Fruit fly (Drosophila melanogaster) whole organism, wandering third instar larva: ENCODE data around the gene CG1146.

ENCODE experiments used
- Abd-B ChIP-seq: fragments of >200 bp; optimal IDR thresholded peaks from 2 replicates; lab custom pipeline; 2017; ENCODE audit warnings: missing biosample characterization, missing genetic modification characterization
- CG32264 ChIP-seq: fragments of 200-800 bp; sonication (Bioruptor generic); optimal IDR thresholded peaks from 2 replicates; lab custom pipeline; 2016; ENCODE audit warnings: missing biosample characterization, missing genetic modification characterization
- CG9705 ChIP-seq: fragments of 200-800 bp; sonication (Bioruptor generic); optimal IDR thresholded peaks from 2 replicates; lab custom pipeline; 2018; ENCODE audit warnings: missing biosample characterization, mild to moderate bottlenecking, missing genetic modification characterization
- CrebA ChIP-seq: fragments of 200-800 bp; sonication (Bioruptor generic); optimal IDR thresholded peaks from 2 replicates; lab custom pipeline; 2016; ENCODE audit warnings: missing biosample characterization, mild to moderate bottlenecking, missing genetic modification characterization, borderline replicate concordance
- Dfd ChIP-seq: fragments of >200 bp; optimal IDR thresholded peaks from 2 replicates; lab custom pipeline; 2017; ENCODE audit warnings: missing biosample characterization, missing genetic modification characterization
- GATAd ChIP-seq: sonication (Bioruptor generic); optimal IDR thresholded peaks from 2 replicates; lab custom pipeline; 2016; ENCODE audit warnings: missing biosample characterization, missing genetic modification characterization
- HLH106 ChIP-seq: fragments of 200-800 bp; optimal IDR thresholded peaks from 3 replicates; lab custom pipeline; 2019; ENCODE audit warnings: missing biosample characterization, mild to moderate bottlenecking, missing genetic modification characterization, moderate library complexity
- Hnf4 ChIP-seq: fragments of 200-800 bp; sonication (Bioruptor generic); optimal IDR thresholded peaks from 2 replicates; lab custom pipeline; 2016; ENCODE audit warnings: missing biosample characterization, mild to moderate bottlenecking, missing genetic modification characterization
- Hr78 ChIP-seq: fragments of >200 bp; optimal IDR thresholded peaks from 2 replicates; lab custom pipeline; 2017; ENCODE audit warnings: missing biosample characterization, missing genetic modification characterization
- Hr83 ChIP-seq: fragments of 200-300 bp; sonication (Bioruptor generic); optimal IDR thresholded peaks from 2 replicates; lab custom pipeline; 2016; ENCODE audit warnings: missing biosample characterization, mild to moderate bottlenecking, missing genetic modification characterization, moderate library complexity; ENCODE audit not compliant: poor library complexity, severe bottlenecking
- Jra ChIP-seq: sonication (Bioruptor generic); optimal IDR thresholded peaks from 2 replicates; lab custom pipeline; 2016; ENCODE audit warnings: missing biosample characterization, missing genetic modification characterization
- OdsH ChIP-seq: fragments of 200-800 bp; sonication (Bioruptor generic); optimal IDR thresholded peaks from 2 replicates; lab custom pipeline; 2016; ENCODE audit warnings: missing biosample characterization, mild to moderate bottlenecking, missing genetic modification characterization
- Rel ChIP-seq, 2 experiments: fragments of 200-800 bp; sonication (Bioruptor generic) in 1 of 2; optimal IDR thresholded peaks; 2 replicates in 1 of 2; 3 replicates in 1 of 2; lab custom pipeline; 2016 to 2019; ENCODE audit warnings: mild to moderate bottlenecking in 2 of 2, missing biosample characterization in 2 of 2, missing genetic modification characterization in 2 of 2, moderate library complexity in 1 of 2
- Sp1 ChIP-seq: fragments of 200-800 bp; sonication (Bioruptor generic); optimal IDR thresholded peaks from 3 replicates; lab custom pipeline; 2019; ENCODE audit warnings: missing biosample characterization, mild to moderate bottlenecking, missing genetic modification characterization, moderate library complexity
- Vsx2 ChIP-seq: fragments of 200-300, 225-300 bp; sonication (Bioruptor generic); optimal IDR thresholded peaks from 2 replicates; lab custom pipeline; 2018; ENCODE audit warnings: missing biosample characterization, missing genetic modification characterization; ENCODE audit not compliant: partially characterized antibody
- br ChIP-seq: fragments of 200-800 bp; sonication (Bioruptor generic); optimal IDR thresholded peaks from 2 replicates; lab custom pipeline; 2016; ENCODE audit warnings: missing biosample characterization, missing genetic modification characterization
- brk ChIP-seq: fragments of 200-800 bp; sonication (Bioruptor generic); optimal IDR thresholded peaks from 2 replicates; lab custom pipeline; 2016; ENCODE audit warnings: missing biosample characterization, mild to moderate bottlenecking, missing genetic modification characterization
- dl ChIP-seq, 2 experiments: fragments of 175-275, 200-275 bp in 1 of 2; fragments of 200-275 bp in 1 of 2; sonication (Bioruptor generic); optimal IDR thresholded peaks; lab custom pipeline; 2018; ENCODE audit warnings: mild to moderate bottlenecking in 2 of 2, missing biosample characterization in 2 of 2, missing genetic modification characterization in 2 of 2, moderate library complexity in 2 of 2; ENCODE audit not compliant: partially characterized antibody in 2 of 2, insufficient read depth in 1 of 2
- dmrt93B ChIP-seq: fragments of 200-800 bp; sonication (Bioruptor generic); optimal IDR thresholded peaks from 2 replicates; lab custom pipeline; 2018; ENCODE audit warnings: missing biosample characterization, mild to moderate bottlenecking, missing genetic modification characterization
- dsf ChIP-seq: sonication (Bioruptor generic); optimal IDR thresholded peaks from 2 replicates; lab custom pipeline; 2016; ENCODE audit warnings: missing biosample characterization, missing genetic modification characterization, borderline replicate concordance
- ey ChIP-seq: fragments of 200-800 bp; sonication (Bioruptor generic); optimal IDR thresholded peaks from 2 replicates; lab custom pipeline; 2016; ENCODE audit warnings: missing biosample characterization, missing genetic modification characterization
- foxo ChIP-seq, 2 experiments: fragments of 200-800 bp; sonication (Bioruptor generic); optimal IDR thresholded peaks; 2 replicates in 1 of 2; 3 replicates in 1 of 2; lab custom pipeline; 2016 to 2017; ENCODE audit warnings: missing biosample characterization in 2 of 2, missing genetic modification characterization in 2 of 2
- fru ChIP-seq: fragments of 200-800 bp; sonication (Bioruptor generic); optimal IDR thresholded peaks from 3 replicates; lab custom pipeline; 2016; ENCODE audit warnings: missing biosample characterization, mild to moderate bottlenecking, missing genetic modification characterization
- h ChIP-seq: fragments of 200-800 bp; sonication (Bioruptor generic); optimal IDR thresholded peaks from 3 replicates; lab custom pipeline; 2016; ENCODE audit warnings: missing biosample characterization, mild to moderate bottlenecking, missing genetic modification characterization
- jim ChIP-seq: fragments of 175-275, 200-325 bp; sonication (Bioruptor generic); optimal IDR thresholded peaks from 2 replicates; lab custom pipeline; 2016; ENCODE audit warnings: missing biosample characterization, mild to moderate bottlenecking, missing genetic modification characterization
- pan ChIP-seq: fragments of >200 bp; optimal IDR thresholded peaks from 2 replicates; lab custom pipeline; 2017
- psq ChIP-seq: fragments of 200-800 bp; sonication (Bioruptor generic); optimal IDR thresholded peaks from 3 replicates; lab custom pipeline; 2017; ENCODE audit warnings: missing biosample characterization, mild to moderate bottlenecking, missing genetic modification characterization, moderate library complexity
- rgr ChIP-seq: fragments of 200-800 bp; sonication (Bioruptor generic); optimal IDR thresholded peaks from 3 replicates; lab custom pipeline; 2016; ENCODE audit warnings: missing biosample characterization, mild to moderate bottlenecking, missing genetic modification characterization
- sage ChIP-seq: fragments of 200-800 bp; sonication (Bioruptor generic); optimal IDR thresholded peaks from 2 replicates; lab custom pipeline; 2016; ENCODE audit warnings: missing biosample characterization, mild to moderate bottlenecking, missing genetic modification characterization
- tai ChIP-seq: sonication (Bioruptor generic); optimal IDR thresholded peaks from 2 replicates; lab custom pipeline; 2016; ENCODE audit warnings: missing biosample characterization, missing genetic modification characterization
- usp ChIP-seq: fragments of >200 bp; optimal IDR thresholded peaks from 2 replicates; lab custom pipeline; 2017; ENCODE audit warnings: missing biosample characterization, missing genetic modification characterization
- woc ChIP-seq: sonication (Bioruptor generic); optimal IDR thresholded peaks from 2 replicates; lab custom pipeline; 2016; ENCODE audit warnings: missing biosample characterization, mild to moderate bottlenecking, missing genetic modification characterization

The CG1146 gene

DNA sequence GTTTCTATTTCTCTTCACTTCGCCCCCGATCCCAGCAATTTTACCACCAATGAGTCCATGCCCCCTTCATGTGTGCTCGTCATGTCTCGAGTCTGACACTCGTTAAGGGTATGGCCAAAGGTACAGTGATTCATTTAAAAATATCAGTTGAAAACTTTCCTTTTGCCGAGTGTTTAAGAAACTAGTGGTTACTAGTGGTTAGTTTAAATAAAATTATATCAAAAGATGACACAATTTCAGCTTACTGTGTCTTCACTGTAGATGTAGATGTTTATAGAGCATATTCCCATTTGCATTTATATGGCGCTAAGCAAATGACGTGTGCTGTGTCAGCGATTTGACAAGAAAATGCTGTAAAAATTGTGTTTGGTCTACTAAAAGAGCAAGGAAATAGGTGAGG, 43.8 kb downstream of the CG1146 start:
- TF ChIP-seq dsf (GFP tag; lab: Kevin White, UChicago) (no peak), Jra (GFP tag; lab: Kevin White, UChicago) (no peak), tai (GFP tag; lab: Kevin White, UChicago) (no peak), fru (GFP tag; lab: Kevin White, UChicago) (no peak), CG9705 (GFP tag; lab: Kevin White, UChicago) (no peak), Hr78 (GFP tag; lab: Kevin White, UChicago) (no peak), sage (GFP tag; lab: Kevin White, UChicago) (no peak), dl (GFP tag; optimal IDR thresholded peaks at IDR 0.05; lab: Kevin White, UChicago; ENCODE audit: insufficient read depth in 1 of 2, partially characterized antibody in 2 of 2) (no peak), h (no peak), br (GFP tag; lab: Kevin White, UChicago) (no peak), jim (GFP tag; lab: Kevin White, UChicago) (no peak), dmrt93B (no peak), Dfd (GFP tag; lab: Kevin White, UChicago) (no peak), Vsx2 (GFP tag; lab: Kevin White, UChicago) (no peak)

DNA sequence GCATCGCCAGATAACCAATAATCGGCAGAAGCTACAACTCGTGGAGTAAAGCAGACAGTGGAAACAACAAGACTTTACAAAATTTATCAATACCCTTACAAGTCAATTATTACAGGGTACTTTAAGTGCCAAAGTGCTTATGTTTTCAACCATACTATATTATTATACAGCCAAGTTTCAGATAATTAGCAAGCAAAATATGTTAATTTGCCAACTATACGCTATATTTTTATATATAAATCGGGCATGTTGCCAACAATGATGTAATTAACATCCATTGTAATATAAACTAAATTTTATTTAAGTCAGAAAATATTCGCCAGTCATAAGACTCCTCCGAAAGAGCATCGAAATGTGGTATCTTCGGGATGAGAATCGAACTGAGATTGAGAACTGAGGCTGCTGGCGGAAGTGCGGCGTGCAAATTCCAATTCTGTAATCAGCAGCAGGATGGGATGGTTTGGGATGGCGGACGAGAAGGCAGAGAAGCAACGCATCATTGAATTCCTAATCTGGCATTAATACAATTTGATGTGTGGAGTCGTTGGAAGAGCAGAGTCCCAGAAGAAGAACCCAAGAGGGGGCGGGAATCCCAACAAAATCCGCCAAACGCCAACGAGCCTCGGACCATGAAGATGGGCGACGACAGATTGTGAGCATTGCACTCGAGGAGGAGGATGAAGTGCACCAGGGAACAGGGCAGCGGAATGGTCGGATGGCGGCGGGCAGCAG, 44.6 kb downstream of the CG1146 start:
- TF ChIP-seq fru (GFP tag; lab: Kevin White, UChicago) (peak; percentile 25), dmrt93B (peak; percentile 30), OdsH (GFP tag; lab: Kevin White, UChicago) (no peak), pan (lab: Kevin White, UChicago) (no peak), Sp1 (GFP tag; lab: Kevin White, UChicago) (peak; percentile 20), HLH106 (tag; lab: Kevin White, UChicago) (peak; percentile 52), Rel (GFP tag; optimal IDR thresholded peaks at IDR 0.05; lab: Kevin White, UChicago) (no peak), Rel (tag; optimal IDR thresholded peaks at IDR 0.05; lab: Kevin White, UChicago) (peak; percentile 91), h (peak; percentile 45), Jra (GFP tag; lab: Kevin White, UChicago) (no peak)

DNA sequence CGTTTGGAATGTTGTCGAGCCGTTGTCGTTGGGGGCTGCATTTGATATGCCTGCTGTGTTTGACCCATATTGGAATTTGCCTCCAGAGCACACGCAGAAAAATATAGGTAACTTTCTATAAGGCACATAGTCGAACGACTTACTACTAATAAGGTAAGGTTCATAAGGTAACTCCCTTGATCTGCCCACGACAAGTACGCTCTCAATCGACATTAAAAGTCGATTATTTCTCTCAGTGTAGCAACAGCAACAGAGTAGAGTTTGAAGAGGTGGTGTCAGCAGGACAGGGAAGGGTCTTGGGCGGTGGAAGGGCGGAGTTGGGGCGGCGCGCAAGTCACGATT, 45.1 kb downstream of the CG1146 start:
- TF ChIP-seq h = peak; percentile 69
- peak; percentile 50 for TF ChIP-seq OdsH (GFP tag; lab: Kevin White, UChicago)
- TF ChIP-seq sage (GFP tag; lab: Kevin White, UChicago) = peak; percentile 19
- no peak for TF ChIP-seq pan (lab: Kevin White, UChicago)
- peak; percentile 60 for TF ChIP-seq HLH106 (tag; lab: Kevin White, UChicago)
- peak; percentile 29 for TF ChIP-seq Hnf4 (GFP tag; lab: Kevin White, UChicago)
- TF ChIP-seq dmrt93B = peak; percentile 11
- TF ChIP-seq br (GFP tag; lab: Kevin White, UChicago) = peak; percentile 13
- TF ChIP-seq CG9705 (GFP tag; lab: Kevin White, UChicago) = no peak
- TF ChIP-seq GATAd (GFP tag; lab: Kevin White, UChicago) = no peak
- TF ChIP-seq CrebA = no peak
- peak; percentile 67 for TF ChIP-seq rgr (GFP tag; lab: Kevin White, UChicago)
- no peak for TF ChIP-seq Abd-B (GFP tag; lab: Kevin White, UChicago)
- peak; percentile 23 for TF ChIP-seq CG32264 (GFP tag; lab: Kevin White, UChicago)
- no peak for TF ChIP-seq Jra (GFP tag; lab: Kevin White, UChicago)
- peak; percentile 16 for TF ChIP-seq woc (GFP tag; lab: Kevin White, UChicago)
- TF ChIP-seq fru (GFP tag; lab: Kevin White, UChicago) = peak; percentile 54
- no peak for TF ChIP-seq Dfd (GFP tag; lab: Kevin White, UChicago)
- TF ChIP-seq brk (GFP tag; lab: Kevin White, UChicago) = no peak
- peak in 1 of 2 experiments; percentile 52 for TF ChIP-seq foxo (GFP tag; optimal IDR thresholded peaks at IDR 0.05; lab: Kevin White, UChicago)
- no peak for TF ChIP-seq Hr83
- TF ChIP-seq ey (GFP tag; lab: Kevin White, UChicago) = peak; percentile 82
- peak; percentile 51 for TF ChIP-seq psq (GFP tag; lab: Kevin White, UChicago)
- peak; percentile 27 for TF ChIP-seq Sp1 (GFP tag; lab: Kevin White, UChicago)
- TF ChIP-seq usp (GFP tag; lab: Kevin White, UChicago) = no peak
